Worm (Caenorhabditis elegans) whole organism, L3 larva: Measurements from ENCODE around the gene let-99.

Experiments used
- aly-2 ChIP-seq: fragments of 150-350 bp; optimal IDR thresholded peaks from 2 replicates; lab custom pipeline; 2014; ENCODE audit warnings: missing biosample characterization, missing genetic modification characterization
- ceh-16 ChIP-seq: sonication (generic microtip); optimal IDR thresholded peaks from 2 replicates; lab custom pipeline; 2017; ENCODE audit warnings: missing biosample characterization, missing genetic modification characterization
- ceh-28 ChIP-seq: fragments of 150-350 bp; optimal IDR thresholded peaks from 2 replicates; lab custom pipeline; 2014; ENCODE audit warnings: missing biosample characterization, missing genetic modification reagents, missing genetic modification characterization
- ceh-82 ChIP-seq: fragments of 150-350 bp; optimal IDR thresholded peaks from 2 replicates; lab custom pipeline; 2014; ENCODE audit warnings: missing biosample characterization, missing genetic modification characterization
- ceh-9 ChIP-seq: sonication (generic microtip); optimal IDR thresholded peaks from 2 replicates; lab custom pipeline; 2018; ENCODE audit warnings: missing biosample characterization, missing genetic modification characterization
- fkh-10 ChIP-seq: sonication (generic microtip); optimal IDR thresholded peaks from 2 replicates; lab custom pipeline; 2017; ENCODE audit warnings: missing biosample characterization, missing genetic modification reagents, missing genetic modification characterization
- nhr-237 ChIP-seq: fragments of 150-350 bp; optimal IDR thresholded peaks from 2 replicates; lab custom pipeline; 2014; ENCODE audit warnings: missing biosample characterization, missing genetic modification characterization
- nhr-77 ChIP-seq: fragments of 150-350 bp; optimal IDR thresholded peaks from 2 replicates; lab custom pipeline; 2014; ENCODE audit warnings: missing biosample characterization, missing genetic modification characterization
- pha-4 ChIP-seq: fragments of 150-350 bp; optimal IDR thresholded peaks from 2 replicates; lab custom pipeline; 2014; ENCODE audit warnings: missing biosample characterization, missing genetic modification reagents, missing genetic modification characterization
- pqm-1 ChIP-seq: fragments of 150-350 bp; optimal IDR thresholded peaks from 2 replicates; lab custom pipeline; 2017; ENCODE audit warnings: missing biosample characterization, missing genetic modification characterization, inconsistent platforms
- snpc-4 ChIP-seq: fragments of 150-350 bp; optimal IDR thresholded peaks from 2 replicates; lab custom pipeline; 2014; ENCODE audit warnings: missing biosample characterization, missing genetic modification characterization
- zag-1 ChIP-seq: fragments of 150-350 bp; optimal IDR thresholded peaks from 2 replicates; lab custom pipeline; 2014; ENCODE audit warnings: missing biosample characterization, missing genetic modification characterization

- TF ChIP-seq fkh-10 (GFP tag; lab: Kevin White, UChicago) (no peak), ceh-28 (tag; lab: Kevin White, UChicago) (no peak), ceh-9 (tag; lab: Kevin White, UChicago) (no peak), aly-2 (tag; lab: Kevin White, UChicago) (no peak), pqm-1 (tag; lab: Kevin White, UChicago) (no peak), pha-4 (tag; lab: Kevin White, UChicago) (no peak), ceh-16 (tag; lab: Kevin White, UChicago) (no peak), zag-1 (tag; lab: Kevin White, UChicago) (no peak), ceh-82 (no peak), snpc-4 (tag; lab: Kevin White, UChicago) (no peak), nhr-77 (tag; lab: Kevin White, UChicago) (no peak), nhr-237 (tag; lab: Kevin White, UChicago) (no peak)
Observed at ce11 chrIV:12560568-12560967, 7.1 kb upstream of the let-99 start, which contains the start of gene snb-7.
